Worm (Caenorhabditis elegans) whole organism, L4 larva: ENCODE measurements around the gene M117.1.

ENCODE experiments used
- R02D3.7 ChIP-seq: fragments of 150-350 bp; sonication (generic microtip); optimal IDR thresholded peaks from 3 replicates; lab custom pipeline; 2014; ENCODE audit warnings: missing biosample characterization, missing genetic modification characterization
- aha-1 ChIP-seq: fragments of 150-350 bp; peaks from one replicate; lab custom pipeline; 2014; ENCODE audit warnings: missing biosample characterization, missing genetic modification characterization
- daf-8 ChIP-seq: fragments of 200-800 bp; sonication (Bioruptor generic); IDR thresholded peaks from 2 replicates; pipeline ENCODE4 v1.3.6; 2022; ENCODE audit warnings: missing genetic modification characterization, missing compliant biosample characterization
- lin-39 ChIP-seq: fragments of 150-350 bp; optimal IDR thresholded peaks from 2 replicates; lab custom pipeline; 2014; ENCODE audit warnings: missing biosample characterization, missing genetic modification reagents, missing genetic modification characterization
- nhr-102 ChIP-seq: sonication (generic microtip); optimal IDR thresholded peaks from 2 replicates; lab custom pipeline; 2016; ENCODE audit warnings: mild to moderate bottlenecking, missing genetic modification characterization, moderate library complexity, missing compliant biosample characterization
- spr-1 ChIP-seq: sonication (generic microtip); optimal IDR thresholded peaks from 2 replicates; lab custom pipeline; 2016; ENCODE audit warnings: mild to moderate bottlenecking, missing genetic modification characterization, missing compliant biosample characterization
- unc-130 ChIP-seq: sonication (generic microtip); optimal IDR thresholded peaks from 2 replicates; lab custom pipeline; 2016; ENCODE audit warnings: missing genetic modification reagents, missing genetic modification characterization, missing compliant biosample characterization
- unc-62 ChIP-seq, 3 experiments: fragments of 150-350 bp in 1 of 3; sonication (generic microtip); optimal IDR thresholded peaks in 2 of 3; peaks in 1 of 3; 1 replicate in 1 of 3; 2 replicates in 2 of 3; lab custom pipeline; 2014 to 2017; ENCODE audit warnings: missing biosample characterization in 3 of 3, missing genetic modification characterization in 3 of 3, missing genetic modification reagents in 3 of 3, missing genotype in 1 of 3

DNA sequence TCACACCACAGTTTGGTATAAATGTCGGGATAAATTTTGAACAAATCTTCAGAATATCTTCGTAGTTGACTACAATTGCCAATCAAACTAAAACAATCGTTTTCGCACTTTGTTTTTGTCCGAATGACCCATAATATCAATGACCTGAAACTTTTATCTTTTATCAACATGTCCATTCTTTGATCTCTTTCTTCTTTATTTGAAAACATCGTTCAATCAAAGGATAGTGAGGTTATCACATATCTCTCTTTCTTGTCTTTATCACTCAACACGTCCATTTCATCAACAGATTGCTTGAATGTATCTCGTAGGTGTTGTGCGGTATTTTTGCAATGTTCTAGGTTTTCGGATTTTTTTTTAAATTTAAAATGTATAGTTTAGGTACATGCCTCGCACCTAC is 5.0 kb upstream of the M117.1 start:
- TF ChIP-seq R02D3.7 (tag; lab: Kevin White, UChicago) (no peak), unc-62 (GFP tag; optimal IDR thresholded peaks at IDR 0.05 in 1 of 2; lab: Kevin White, UChicago) (no peak), unc-62 (tag; optimal IDR thresholded peaks at IDR 0.05; lab: Kevin White, UChicago) (no peak), spr-1 (tag; lab: Kevin White, UChicago) (no peak), daf-8 (GFP tag; lab: Robert Waterston, UW) (no peak), nhr-102 (no peak), unc-130 (GFP tag; lab: Kevin White, UChicago) (no peak), aha-1 (tag; lab: Kevin White, UChicago) (no peak), lin-39 (tag; lab: Kevin White, UChicago) (no peak)
